Worm (Caenorhabditis elegans) whole organism, L4 larva: ENCODE data around the gene damt-1.
"Not testable (repeated sequence)": the region's sequence is repeated elsewhere in the genome, so short reads cannot be mapped to it uniquely, and the experiment has no call there.

Experiments
- F26F4.8 ChIP-seq: fragments of 200-800 bp; sonication (Bioruptor generic); conservative IDR thresholded peaks from 2 replicates; pipeline ENCODE4 v1.3.6; 2022; ENCODE audit warnings: missing genetic modification characterization, missing compliant biosample characterization
- Y48G9A.11 ChIP-seq: fragments of 200-800 bp; sonication (Bioruptor generic); IDR thresholded peaks from 2 replicates; pipeline ENCODE4 v1.3.6; 2022; ENCODE audit warnings: missing genetic modification reagents, missing genetic modification characterization, missing compliant biosample characterization
- Y5F2A.4 ChIP-seq: fragments of 200-800 bp; sonication (Bioruptor generic); optimal IDR thresholded peaks from 2 replicates; lab custom pipeline; 2018; ENCODE audit warnings: mild to moderate bottlenecking, missing genetic modification characterization, missing compliant biosample characterization
- ZK337.2 ChIP-seq: fragments of 200-800 bp; sonication (Bioruptor generic); IDR thresholded peaks from 2 replicates; pipeline ENCODE4 v1.3.6; 2022; ENCODE audit warnings: missing genetic modification reagents, missing genetic modification characterization, missing compliant biosample characterization
- aha-1 ChIP-seq: fragments of 150-350 bp; peaks from one replicate; lab custom pipeline; 2014; ENCODE audit warnings: missing biosample characterization, missing genetic modification characterization
- attf-4 ChIP-seq: sonication (generic microtip); optimal IDR thresholded peaks from 3 replicates; lab custom pipeline; 2017; ENCODE audit warnings: missing biosample characterization, missing genetic modification characterization
- ceh-32 ChIP-seq: sonication (generic microtip); optimal IDR thresholded peaks from 2 replicates; lab custom pipeline; 2016; ENCODE audit warnings: mild to moderate bottlenecking, missing genetic modification characterization, missing compliant biosample characterization; ENCODE audit not compliant: poor library complexity
- ceh-44 ChIP-seq: fragments of 200-800 bp; sonication (Bioruptor generic); IDR thresholded peaks from 2 replicates; pipeline ENCODE4 v1.3.6; 2022; ENCODE audit warnings: missing genetic modification reagents, missing genetic modification characterization, missing compliant biosample characterization
- ceh-62 ChIP-seq: sonication (generic microtip); optimal IDR thresholded peaks from 2 replicates; lab custom pipeline; 2017; ENCODE audit warnings: missing biosample characterization, missing genetic modification characterization
- daf-8 ChIP-seq: fragments of 200-800 bp; sonication (Bioruptor generic); IDR thresholded peaks from 2 replicates; pipeline ENCODE4 v1.3.6; 2022; ENCODE audit warnings: missing genetic modification characterization, missing compliant biosample characterization
- dmd-8 ChIP-seq: fragments of 200-800 bp; sonication (Bioruptor generic); IDR thresholded peaks from 2 replicates; pipeline ENCODE4 v1.3.6; 2022; ENCODE audit warnings: missing genetic modification characterization, missing compliant biosample characterization
- dpl-1 ChIP-seq: fragments of 150-350 bp; optimal IDR thresholded peaks from 2 replicates; lab custom pipeline; 2014; ENCODE audit warnings: missing biosample characterization, missing genetic modification reagents, missing genetic modification characterization
- dve-1 ChIP-seq: sonication (generic microtip); optimal IDR thresholded peaks from 2 replicates; lab custom pipeline; 2017; ENCODE audit warnings: antibody characterized with exemption, mild to moderate bottlenecking, missing genetic modification characterization, missing compliant biosample characterization; ENCODE audit not compliant: insufficient read depth
- fos-1 ChIP-seq: fragments of 150-350 bp; optimal IDR thresholded peaks from 2 replicates; lab custom pipeline; 2014; ENCODE audit warnings: missing biosample characterization, missing genetic modification characterization
- hif-1 ChIP-seq, 2 experiments: sonication (generic microtip); optimal IDR thresholded peaks; 2 replicates each; lab custom pipeline; 2016 to 2017; ENCODE audit warnings: missing compliant biosample characterization in 2 of 2, missing genetic modification characterization in 2 of 2, missing genetic modification reagents in 2 of 2, missing genotype in 2 of 2, mild to moderate bottlenecking in 1 of 2
- lin-13 ChIP-seq: fragments of 150-350 bp; optimal IDR thresholded peaks from 2 replicates; lab custom pipeline; 2014; ENCODE audit warnings: missing biosample characterization, missing genetic modification reagents, missing genetic modification characterization
- lin-15B ChIP-seq: fragments of 150-350 bp; sonication (generic microtip); optimal IDR thresholded peaks from 3 replicates; lab custom pipeline; 2014; ENCODE audit warnings: missing biosample characterization, missing genetic modification characterization
- lir-3 ChIP-seq: sonication (generic microtip); optimal IDR thresholded peaks from 2 replicates; lab custom pipeline; 2016; ENCODE audit warnings: mild to moderate bottlenecking, missing genetic modification characterization, missing compliant biosample characterization
- lsy-2 ChIP-seq, 2 experiments: fragments of 150-350 bp in 1 of 2; sonication (generic microtip) in 1 of 2; optimal IDR thresholded peaks; 2 replicates each; lab custom pipeline; 2014 to 2017; ENCODE audit warnings: missing biosample characterization in 2 of 2, missing genetic modification characterization in 2 of 2
- mdl-1 ChIP-seq, 2 experiments: fragments of 150-350 bp in 1 of 2; sonication (generic microtip) in 1 of 2; optimal IDR thresholded peaks; 2 replicates each; lab custom pipeline; 2014 to 2017; ENCODE audit warnings: missing biosample characterization in 2 of 2, missing genetic modification characterization in 2 of 2
- mxl-3 ChIP-seq: fragments of 200-800 bp; sonication (Bioruptor generic); optimal IDR thresholded peaks from 2 replicates; lab custom pipeline; 2018; ENCODE audit warnings: mild to moderate bottlenecking, missing genetic modification characterization, missing compliant biosample characterization
- nhr-102 ChIP-seq: sonication (generic microtip); optimal IDR thresholded peaks from 2 replicates; lab custom pipeline; 2016; ENCODE audit warnings: mild to moderate bottlenecking, missing genetic modification characterization, moderate library complexity, missing compliant biosample characterization
- nhr-25 ChIP-seq: sonication (generic microtip); optimal IDR thresholded peaks from 2 replicates; lab custom pipeline; 2017; ENCODE audit warnings: missing genetic modification characterization, mild to moderate bottlenecking, missing compliant biosample characterization, antibody characterized with exemption, moderate library complexity, borderline replicate concordance; ENCODE audit not compliant: insufficient read depth
- nhr-41 ChIP-seq: fragments of 200-800 bp; sonication (Bioruptor generic); IDR thresholded peaks from 2 replicates; pipeline ENCODE4 v1.3.6; 2022; ENCODE audit warnings: missing genetic modification reagents, missing genetic modification characterization, missing compliant biosample characterization
- nhr-6 ChIP-seq: fragments of 150-350 bp; optimal IDR thresholded peaks from 2 replicates; lab custom pipeline; 2014; ENCODE audit warnings: missing biosample characterization, missing genetic modification characterization
- pha-4 ChIP-seq, 2 experiments: fragments of 150-350 bp in 1 of 2; fragments of 200-800 bp in 1 of 2; sonication (Bioruptor generic) in 1 of 2; IDR thresholded peaks in 1 of 2; optimal IDR thresholded peaks in 1 of 2; 2 replicates each; pipeline versions ENCODE4 v1.3.6 to Lab custom; 2014 to 2022; ENCODE audit warnings: missing genetic modification characterization in 2 of 2, missing genetic modification reagents in 2 of 2, missing biosample characterization in 1 of 2, missing compliant biosample characterization in 1 of 2
- rbr-2 ChIP-seq: sonication (generic microtip); optimal IDR thresholded peaks from 2 replicates; lab custom pipeline; 2016; ENCODE audit warnings: missing genotype, missing genetic modification characterization, missing compliant biosample characterization
- saeg-2 ChIP-seq: fragments of 200-800 bp; sonication (Bioruptor generic); IDR thresholded peaks from 2 replicates; pipeline ENCODE4 v1.3.6; 2022; ENCODE audit warnings: missing genetic modification reagents, missing genetic modification characterization, missing compliant biosample characterization
- set-16 ChIP-seq: fragments of 200-800 bp; sonication (Bioruptor generic); IDR thresholded peaks from 2 replicates; pipeline ENCODE4 v1.3.6; 2022; ENCODE audit warnings: missing genetic modification reagents, missing genetic modification characterization, missing compliant biosample characterization
- skn-1 ChIP-seq: fragments of 150-350 bp; optimal IDR thresholded peaks from 2 replicates; lab custom pipeline; 2014; ENCODE audit warnings: missing biosample characterization, missing genetic modification characterization
- snpc-4 ChIP-seq: fragments of 150-350 bp; optimal IDR thresholded peaks from 2 replicates; lab custom pipeline; 2014; ENCODE audit warnings: missing biosample characterization, missing genetic modification characterization
- tag-97 ChIP-seq: fragments of 200-800 bp; sonication (Bioruptor generic); IDR thresholded peaks from 2 replicates; pipeline ENCODE4 v1.3.6; 2022; ENCODE audit warnings: missing genetic modification characterization, missing compliant biosample characterization
- tra-1 ChIP-seq: fragments of 200-800 bp; sonication (Bioruptor generic); IDR thresholded peaks from 2 replicates; pipeline ENCODE4 v1.3.6; 2022; ENCODE audit warnings: missing genetic modification reagents, missing genetic modification characterization, missing compliant biosample characterization
- zag-1 ChIP-seq: fragments of 150-350 bp; optimal IDR thresholded peaks from 2 replicates; lab custom pipeline; 2014; ENCODE audit warnings: missing biosample characterization, missing genetic modification characterization

Gene damt-1

ce11 chrII:5751353-5751752 is 31.4 kb downstream of the damt-1 start (continued):
- TF ChIP-seq dve-1 (tag; lab: Kevin White, UChicago) = peak; percentile 77
- TF ChIP-seq nhr-102 (tag; lab: Kevin White, UChicago) = no peak
- no peak for TF ChIP-seq nhr-25 (tag; lab: Kevin White, UChicago)
- TF ChIP-seq snpc-4 = no peak
- no peak for TF ChIP-seq pha-4 (GFP tag; IDR thresholded peaks at IDR 0.05; lab: Robert Waterston, UW)
- TF ChIP-seq pha-4 (tag; optimal IDR thresholded peaks at IDR 0.05; lab: Kevin White, UChicago) = no peak
- TF ChIP-seq aha-1 (tag; lab: Kevin White, UChicago) = peak; percentile 17
- TF ChIP-seq, all 104 proteins: peak for 13

- TF ChIP-seq saeg-2 (GFP tag; lab: Robert Waterston, UW) (no peak), nhr-41 (GFP tag; lab: Robert Waterston, UW) (no peak), tag-97 (no peak), dpl-1 (GFP tag; lab: Kevin White, UChicago) (no peak), ceh-32 (no peak), nhr-6 (tag; lab: Kevin White, UChicago) (no peak), ceh-44 (GFP tag; lab: Robert Waterston, UW) (no peak), tra-1 (GFP tag; lab: Robert Waterston, UW) (no peak), skn-1 (tag; lab: Kevin White, UChicago) (no peak), ZK337.2 (GFP tag; lab: Robert Waterston, UW) (no peak), lir-3 (tag; lab: Kevin White, UChicago) (no peak), Y48G9A.11 (no peak), set-16 (GFP tag; lab: Robert Waterston, UW) (no peak), lin-13 (GFP tag; lab: Kevin White, UChicago) (no peak), zag-1 (tag; lab: Kevin White, UChicago) (no peak), mdl-1 (tag; optimal IDR thresholded peaks at IDR 0.05; lab: Kevin White, UChicago) (no peak), Y5F2A.4 (GFP tag; lab: Kevin White, UChicago) (no peak), F26F4.8 (GFP tag; lab: Robert Waterston, UW) (no peak), lsy-2 (tag; optimal IDR thresholded peaks at IDR 0.05; lab: Kevin White, UChicago) (no peak), dmd-8 (GFP tag; lab: Robert Waterston, UW) (no peak)
These were observed 34.2 kb downstream of the damt-1 start, which contains the start of gene F10C1.8 for ce11 chrII:5754168-5754567. TSS of gene F10C1.8 (plus strand) at chrII:5754468.

- not testable (repeated sequence) for TF ChIP-seq zag-1, attf-4, fos-1 (tag; lab: Kevin White, UChicago)
These were observed 37.7 kb downstream of the damt-1 start, which contains the start of the genes F10C1.3 and F10C1.23 for ce11 chrII:5757656-5758055. TSS of gene F10C1.3 (minus strand) at chrII:5757756. TSS of gene F10C1.23 (plus strand) at chrII:5758040.

- TF ChIP-seq skn-1 (tag; lab: Kevin White, UChicago) (no peak), set-16 (GFP tag; lab: Robert Waterston, UW) (no peak), mxl-3 (GFP tag; lab: Kevin White, UChicago) (no peak), rbr-2 (tag; lab: Kevin White, UChicago) (no peak), lin-15B (no peak), ceh-62 (tag; lab: Kevin White, UChicago) (no peak), daf-8 (GFP tag; lab: Robert Waterston, UW) (no peak), hif-1 (tag; optimal IDR thresholded peaks at IDR 0.05; lab: Kevin White, UChicago) (no peak)
These were observed 45.4 kb downstream of the damt-1 start, which contains the start of gene ifb-1 for ce11 chrII:5765318-5765717. TSS of gene ifb-1 (plus strand) at chrII:5765618.
